Fruit fly (Drosophila melanogaster): ENCODE data around the gene CG10194.

DNA sequence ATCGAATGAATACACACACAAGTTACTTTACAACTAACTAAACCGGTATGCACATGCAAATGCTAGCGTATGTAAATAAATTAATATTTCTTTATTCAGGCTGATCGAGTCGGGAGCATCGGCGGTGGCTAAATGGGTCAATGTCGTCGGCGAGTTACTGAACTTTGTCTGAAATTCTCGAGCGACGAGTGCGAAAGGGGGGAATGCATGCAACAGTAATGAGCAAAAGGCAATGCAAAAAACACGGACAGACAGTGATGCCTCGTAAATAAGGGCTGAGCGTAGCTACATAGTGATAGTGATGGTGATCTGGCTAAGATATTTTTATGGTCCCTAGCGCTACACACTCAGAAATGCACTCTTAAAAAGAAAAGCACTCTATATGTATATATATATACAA lies 49.2 kb downstream of the CG10194 start:
- no peak for TF ChIP-seq Hr96 (GFP tag; optimal IDR thresholded peaks at IDR 0.05)
- no peak for TF ChIP-seq toe (GFP tag; optimal IDR thresholded peaks at IDR 0.05)
- no peak for TF ChIP-seq ovo (GFP tag; optimal IDR thresholded peaks at IDR 0.05)
